Worm (Caenorhabditis elegans): Measurements from ENCODE around the gene nhr-119.

The nhr-119 gene

DNA sequence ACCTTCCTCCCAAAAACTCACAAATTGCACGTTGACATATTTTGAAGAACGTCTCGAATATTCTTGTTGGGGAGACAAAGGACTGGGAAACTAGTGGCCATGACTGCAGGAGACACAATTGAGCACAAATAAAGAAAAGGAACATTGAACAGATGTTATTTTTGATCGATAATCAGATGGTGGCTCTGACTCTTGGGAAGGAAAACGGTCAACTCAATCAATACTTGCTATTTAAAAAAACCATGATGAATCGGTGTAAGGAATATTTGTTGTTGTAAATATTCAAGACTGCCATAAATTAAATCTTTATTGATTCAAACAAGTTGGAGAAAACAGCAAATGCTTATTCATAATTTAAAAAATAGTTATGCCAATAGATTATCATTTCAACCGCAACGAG lies 29.6 kb downstream of the nhr-119 start, which contains the start of gene fbxb-105 (continued):
- TF ChIP-seq R02D3.7 (tag; optimal IDR thresholded peaks at IDR 0.05) (no peak), Y48G9A.11 (GFP tag; IDR thresholded peaks at IDR 0.05) (no peak), ZK546.5 (tag; optimal IDR thresholded peaks at IDR 0.05) (no peak)

DNA sequence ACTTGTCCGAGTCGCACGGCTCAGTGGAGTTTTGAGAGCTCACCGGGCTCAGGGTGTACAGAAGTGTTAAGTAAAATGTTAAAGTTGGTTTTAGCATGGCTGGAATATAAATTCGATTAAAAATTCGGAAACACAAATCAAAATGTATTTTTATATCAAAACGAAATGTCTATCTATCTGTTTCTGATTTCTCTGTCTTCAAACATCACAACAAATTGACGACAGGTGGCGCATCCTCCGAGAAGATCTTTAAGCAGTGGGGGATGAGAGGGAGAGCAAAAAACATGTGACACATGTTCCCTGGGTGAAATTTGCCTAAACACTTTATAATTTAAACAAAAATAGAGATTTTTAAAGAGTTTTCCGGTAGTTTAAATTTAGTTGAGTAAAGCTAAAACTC lies 31.4 kb downstream of the nhr-119 start, which contains the start of gene F08D12.7:
Gene F08D12.7, minus strand, starts transcription at position 101 of the 400 bp plus-strand sequence.
- TF ChIP-seq Y75B8A.6 (GFP tag; IDR thresholded peaks at IDR 0.05) (no peak), pqm-1 (tag; optimal IDR thresholded peaks at IDR 0.05) (no peak), Y105C5A.15 (GFP tag; IDR thresholded peaks at IDR 0.05) (no peak), daf-16 (GFP tag; optimal IDR thresholded peaks at IDR 0.05) (peak in 1 of 2 experiments; percentile 36), daf-16 (tag; optimal IDR thresholded peaks at IDR 0.05) (no peak)

- TF ChIP-seq hlh-30 (tag; optimal IDR thresholded peaks at IDR 0.05; ENCODE audit: insufficient read depth) (no peak), nhr-42 (GFP tag; IDR thresholded peaks at IDR 0.05) (no peak), ceh-28 (tag; optimal IDR thresholded peaks at IDR 0.05) (no peak), T20F7.1 (GFP tag; optimal IDR thresholded peaks at IDR 0.05) (no peak)
Measured at ce11 chrII:2766331-2766730, 34.1 kb downstream of the nhr-119 start, which contains the start of gene F08D12.15. F08D12.15 (plus strand) TSS chrII:2766631.

DNA sequence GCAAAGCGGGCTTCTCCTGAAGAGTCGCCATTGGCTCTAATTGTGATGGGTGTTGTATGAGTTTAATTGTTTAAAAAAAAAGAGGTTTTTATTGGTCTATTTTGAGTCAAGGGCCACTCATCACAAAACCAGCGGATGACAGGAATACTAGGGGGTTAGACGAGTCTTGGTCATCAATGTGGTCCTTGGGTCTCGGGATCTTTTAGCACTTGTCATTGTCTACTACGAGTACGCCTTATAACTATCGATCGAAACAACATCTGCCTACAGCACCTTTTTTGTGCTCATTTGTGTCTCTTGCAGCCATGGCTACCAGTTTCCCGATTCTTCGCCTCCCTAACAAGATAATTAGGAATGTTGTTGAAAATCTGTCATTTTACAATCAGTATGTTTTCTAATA lies 35.7 kb downstream of the nhr-119 start, which contains the start of gene fbxb-108:
Gene fbxb-108, plus strand, starts transcription at position 301 of the 400 bp plus-strand sequence.
- TF ChIP-seq saeg-2 (GFP tag; IDR thresholded peaks at IDR 0.05): no peak
- no peak for TF ChIP-seq rbr-2 (tag; optimal IDR thresholded peaks at IDR 0.05)
- TF ChIP-seq lin-29 (GFP tag; IDR thresholded peaks at IDR 0.05): no peak
- no peak for TF ChIP-seq ztf-11 (tag; optimal IDR thresholded peaks at IDR 0.05)
- TF ChIP-seq dmd-8 (GFP tag; IDR thresholded peaks at IDR 0.05): no peak
- TF ChIP-seq skn-1 (tag; optimal IDR thresholded peaks at IDR 0.05): no peak

ce11 chrII:2762108-2762507 lies 38.3 kb downstream of the nhr-119 start, which contains the start of gene fbxb-106:
fbxb-106 (plus strand) TSS chrII:2762408.
- TF ChIP-seq spr-1 (tag; optimal IDR thresholded peaks at IDR 0.05) (no peak), ceh-28 (tag; optimal IDR thresholded peaks at IDR 0.05) (no peak), skn-1 (tag; optimal IDR thresholded peaks at IDR 0.05) (no peak), lin-1 (GFP tag; IDR thresholded peaks at IDR 0.05) (no peak), ceh-20 (GFP tag; IDR thresholded peaks at IDR 0.05) (no peak), lin-13 (GFP tag; optimal IDR thresholded peaks at IDR 0.05) (no peak), nhr-28 (tag; optimal IDR thresholded peaks at IDR 0.05) (no peak), F44E2.7 (GFP tag; IDR thresholded peaks at IDR 0.05) (no peak), aha-1 (tag) (no peak), pqm-1 (tag; optimal IDR thresholded peaks at IDR 0.05) (no peak), zfp-3 (GFP tag; conservative IDR thresholded peaks at IDR 0.05) (no peak), mdl-1 (tag; optimal IDR thresholded peaks at IDR 0.05) (no peak)

ce11 chrII:2758476-2758875 lies 41.9 kb downstream of the nhr-119 start, which contains the start of gene fbxb-107:
fbxb-107 (plus strand) TSS chrII:2758772.
- no peak for TF ChIP-seq F44E2.7 (GFP tag; IDR thresholded peaks at IDR 0.05)
- TF ChIP-seq ceh-62 (tag; optimal IDR thresholded peaks at IDR 0.05): no peak
- no peak for TF ChIP-seq ceh-28 (tag; optimal IDR thresholded peaks at IDR 0.05)
- no peak for TF ChIP-seq F49E8.2 (tag; optimal IDR thresholded peaks at IDR 0.05; ENCODE audit: borderline replicate concordance)
- TF ChIP-seq ctbp-1 (GFP tag; IDR thresholded peaks at IDR 0.05): no peak
- no peak for TF ChIP-seq mes-2 (tag; optimal IDR thresholded peaks at IDR 0.05; ENCODE audit: poor library complexity, severe bottlenecking)
- TF ChIP-seq daf-16 (GFP tag; optimal IDR thresholded peaks at IDR 0.05): no peak
- no peak for TF ChIP-seq daf-16 (tag; optimal IDR thresholded peaks at IDR 0.05)
- TF ChIP-seq unc-62 (GFP tag; optimal IDR thresholded peaks at IDR 0.05 in 1 of 2): no peak
- no peak for TF ChIP-seq unc-62 (tag; optimal IDR thresholded peaks at IDR 0.05)
- TF ChIP-seq dpl-1 (GFP tag; optimal IDR thresholded peaks at IDR 0.05): no peak
- TF ChIP-seq egl-43 (GFP tag; IDR thresholded peaks at IDR 0.05): no peak

Measured in whole organism, L4 larva.